Fruit fly (Drosophila melanogaster) whole organism, pupa: ENCODE measurements around the gene ATPsynepsilonL.

Experiments
- CG15710 ChIP-seq: fragments of 200-800 bp; sonication (Bioruptor generic); optimal IDR thresholded peaks from 2 replicates; lab custom pipeline; 2018; ENCODE audit warnings: missing biosample characterization, mild to moderate bottlenecking, missing genetic modification characterization, moderate library complexity
- CG34367 ChIP-seq: fragments of 200-800 bp; sonication (Bioruptor generic); optimal IDR thresholded peaks from 2 replicates; lab custom pipeline; 2018; ENCODE audit warnings: missing biosample characterization, mild to moderate bottlenecking, missing genetic modification characterization
- EcR ChIP-seq: fragments of 200-800 bp; sonication (Bioruptor generic); optimal IDR thresholded peaks from 3 replicates; lab custom pipeline; 2019; ENCODE audit warnings: missing biosample characterization, missing genetic modification characterization, mild to moderate bottlenecking, moderate library complexity, missing genetic modification reagents
- rn ChIP-seq: fragments of 200-800 bp; sonication (Bioruptor generic); IDR thresholded peaks from 2 replicates; pipeline ENCODE4 v1.3.6; 2022; ENCODE audit warnings: missing biosample characterization, missing genetic modification characterization

- no peak for TF ChIP-seq rn (GFP tag; lab: Robert Waterston, UW)
- no peak for TF ChIP-seq EcR (GFP tag; lab: Kevin White, UChicago)
- TF ChIP-seq CG15710: no peak
- no peak for TF ChIP-seq CG34367
Observed at dm6 chr3R:10106796-10107195, 14.8 kb upstream of the ATPsynepsilonL start.
